Fruit fly (Drosophila melanogaster) whole organism, wandering third instar larva: Measurements from ENCODE around the gene Med.

Experiments
- Abd-B ChIP-seq: fragments of >200 bp; optimal IDR thresholded peaks from 2 replicates; lab custom pipeline; 2017; ENCODE audit warnings: missing biosample characterization, missing genetic modification characterization
- CG32264 ChIP-seq: fragments of 200-800 bp; sonication (Bioruptor generic); optimal IDR thresholded peaks from 2 replicates; lab custom pipeline; 2016; ENCODE audit warnings: missing biosample characterization, missing genetic modification characterization
- CG9705 ChIP-seq: fragments of 200-800 bp; sonication (Bioruptor generic); optimal IDR thresholded peaks from 2 replicates; lab custom pipeline; 2018; ENCODE audit warnings: missing biosample characterization, mild to moderate bottlenecking, missing genetic modification characterization
- CrebA ChIP-seq: fragments of 200-800 bp; sonication (Bioruptor generic); optimal IDR thresholded peaks from 2 replicates; lab custom pipeline; 2016; ENCODE audit warnings: missing biosample characterization, mild to moderate bottlenecking, missing genetic modification characterization, borderline replicate concordance
- Dfd ChIP-seq: fragments of >200 bp; optimal IDR thresholded peaks from 2 replicates; lab custom pipeline; 2017; ENCODE audit warnings: missing biosample characterization, missing genetic modification characterization
- Dif ChIP-seq: fragments of 200-275, 200-300 bp; sonication (Bioruptor generic); optimal IDR thresholded peaks from 2 replicates; lab custom pipeline; 2018; ENCODE audit warnings: missing biosample characterization, missing genetic modification characterization; ENCODE audit not compliant: partially characterized antibody
- GATAd ChIP-seq: sonication (Bioruptor generic); optimal IDR thresholded peaks from 2 replicates; lab custom pipeline; 2016; ENCODE audit warnings: missing biosample characterization, missing genetic modification characterization
- HLH106 ChIP-seq: fragments of 200-800 bp; optimal IDR thresholded peaks from 3 replicates; lab custom pipeline; 2019; ENCODE audit warnings: missing biosample characterization, mild to moderate bottlenecking, missing genetic modification characterization, moderate library complexity
- Hnf4 ChIP-seq: fragments of 200-800 bp; sonication (Bioruptor generic); optimal IDR thresholded peaks from 2 replicates; lab custom pipeline; 2016; ENCODE audit warnings: missing biosample characterization, mild to moderate bottlenecking, missing genetic modification characterization
- Hr78 ChIP-seq: fragments of >200 bp; optimal IDR thresholded peaks from 2 replicates; lab custom pipeline; 2017; ENCODE audit warnings: missing biosample characterization, missing genetic modification characterization
- Hr83 ChIP-seq: fragments of 200-300 bp; sonication (Bioruptor generic); optimal IDR thresholded peaks from 2 replicates; lab custom pipeline; 2016; ENCODE audit warnings: missing biosample characterization, mild to moderate bottlenecking, missing genetic modification characterization, moderate library complexity; ENCODE audit not compliant: poor library complexity, severe bottlenecking
- Jra ChIP-seq: sonication (Bioruptor generic); optimal IDR thresholded peaks from 2 replicates; lab custom pipeline; 2016; ENCODE audit warnings: missing biosample characterization, missing genetic modification characterization
- Mio ChIP-seq: sonication (Bioruptor generic); optimal IDR thresholded peaks from 2 replicates; lab custom pipeline; 2016; ENCODE audit warnings: missing biosample characterization, missing genetic modification characterization
- Myc ChIP-seq: fragments of >200 bp; optimal IDR thresholded peaks from 2 replicates; lab custom pipeline; 2017
- N ChIP-seq: fragments of >200 bp; optimal IDR thresholded peaks from 2 replicates; lab custom pipeline; 2018; ENCODE audit warnings: missing biosample characterization, missing external identifiers, missing genetic modification characterization
- OdsH ChIP-seq: fragments of 200-800 bp; sonication (Bioruptor generic); optimal IDR thresholded peaks from 2 replicates; lab custom pipeline; 2016; ENCODE audit warnings: missing biosample characterization, mild to moderate bottlenecking, missing genetic modification characterization
- Rel ChIP-seq, 2 experiments: fragments of 200-800 bp; sonication (Bioruptor generic) in 1 of 2; optimal IDR thresholded peaks; 2 replicates in 1 of 2; 3 replicates in 1 of 2; lab custom pipeline; 2016 to 2019; ENCODE audit warnings: mild to moderate bottlenecking in 2 of 2, missing biosample characterization in 2 of 2, missing genetic modification characterization in 2 of 2, moderate library complexity in 1 of 2
- Sp1 ChIP-seq: fragments of 200-800 bp; sonication (Bioruptor generic); optimal IDR thresholded peaks from 3 replicates; lab custom pipeline; 2019; ENCODE audit warnings: missing biosample characterization, mild to moderate bottlenecking, missing genetic modification characterization, moderate library complexity
- Vsx2 ChIP-seq: fragments of 200-300, 225-300 bp; sonication (Bioruptor generic); optimal IDR thresholded peaks from 2 replicates; lab custom pipeline; 2018; ENCODE audit warnings: missing biosample characterization, missing genetic modification characterization; ENCODE audit not compliant: partially characterized antibody
- br ChIP-seq: fragments of 200-800 bp; sonication (Bioruptor generic); optimal IDR thresholded peaks from 2 replicates; lab custom pipeline; 2016; ENCODE audit warnings: missing biosample characterization, missing genetic modification characterization
- brk ChIP-seq: fragments of 200-800 bp; sonication (Bioruptor generic); optimal IDR thresholded peaks from 2 replicates; lab custom pipeline; 2016; ENCODE audit warnings: missing biosample characterization, mild to moderate bottlenecking, missing genetic modification characterization
- dl ChIP-seq, 2 experiments: fragments of 175-275, 200-275 bp in 1 of 2; fragments of 200-275 bp in 1 of 2; sonication (Bioruptor generic); optimal IDR thresholded peaks; lab custom pipeline; 2018; ENCODE audit warnings: mild to moderate bottlenecking in 2 of 2, missing biosample characterization in 2 of 2, missing genetic modification characterization in 2 of 2, moderate library complexity in 2 of 2; ENCODE audit not compliant: partially characterized antibody in 2 of 2, insufficient read depth in 1 of 2
- dmrt93B ChIP-seq: fragments of 200-800 bp; sonication (Bioruptor generic); optimal IDR thresholded peaks from 2 replicates; lab custom pipeline; 2018; ENCODE audit warnings: missing biosample characterization, mild to moderate bottlenecking, missing genetic modification characterization
- dsf ChIP-seq: sonication (Bioruptor generic); optimal IDR thresholded peaks from 2 replicates; lab custom pipeline; 2016; ENCODE audit warnings: missing biosample characterization, missing genetic modification characterization, borderline replicate concordance
- ey ChIP-seq: fragments of 200-800 bp; sonication (Bioruptor generic); optimal IDR thresholded peaks from 2 replicates; lab custom pipeline; 2016; ENCODE audit warnings: missing biosample characterization, missing genetic modification characterization
- foxo ChIP-seq, 2 experiments: fragments of 200-800 bp; sonication (Bioruptor generic); optimal IDR thresholded peaks; 2 replicates in 1 of 2; 3 replicates in 1 of 2; lab custom pipeline; 2016 to 2017; ENCODE audit warnings: missing biosample characterization in 2 of 2, missing genetic modification characterization in 2 of 2
- fru ChIP-seq: fragments of 200-800 bp; sonication (Bioruptor generic); optimal IDR thresholded peaks from 3 replicates; lab custom pipeline; 2016; ENCODE audit warnings: missing biosample characterization, mild to moderate bottlenecking, missing genetic modification characterization
- h ChIP-seq: fragments of 200-800 bp; sonication (Bioruptor generic); optimal IDR thresholded peaks from 3 replicates; lab custom pipeline; 2016; ENCODE audit warnings: missing biosample characterization, mild to moderate bottlenecking, missing genetic modification characterization
- jim ChIP-seq: fragments of 175-275, 200-325 bp; sonication (Bioruptor generic); optimal IDR thresholded peaks from 2 replicates; lab custom pipeline; 2016; ENCODE audit warnings: missing biosample characterization, mild to moderate bottlenecking, missing genetic modification characterization
- lola ChIP-seq: fragments of >200 bp; optimal IDR thresholded peaks from 2 replicates; lab custom pipeline; 2017; ENCODE audit warnings: missing biosample characterization, missing genetic modification characterization
- pan ChIP-seq: fragments of >200 bp; optimal IDR thresholded peaks from 2 replicates; lab custom pipeline; 2017
- psq ChIP-seq: fragments of 200-800 bp; sonication (Bioruptor generic); optimal IDR thresholded peaks from 3 replicates; lab custom pipeline; 2017; ENCODE audit warnings: missing biosample characterization, mild to moderate bottlenecking, missing genetic modification characterization, moderate library complexity
- rgr ChIP-seq: fragments of 200-800 bp; sonication (Bioruptor generic); optimal IDR thresholded peaks from 3 replicates; lab custom pipeline; 2016; ENCODE audit warnings: missing biosample characterization, mild to moderate bottlenecking, missing genetic modification characterization
- sage ChIP-seq: fragments of 200-800 bp; sonication (Bioruptor generic); optimal IDR thresholded peaks from 2 replicates; lab custom pipeline; 2016; ENCODE audit warnings: missing biosample characterization, mild to moderate bottlenecking, missing genetic modification characterization
- sv ChIP-seq: fragments of 200-800 bp; sonication (Bioruptor generic); optimal IDR thresholded peaks from 3 replicates; lab custom pipeline; 2016; ENCODE audit warnings: missing biosample characterization, missing genetic modification characterization
- tai ChIP-seq: sonication (Bioruptor generic); optimal IDR thresholded peaks from 2 replicates; lab custom pipeline; 2016; ENCODE audit warnings: missing biosample characterization, missing genetic modification characterization
- usp ChIP-seq: fragments of >200 bp; optimal IDR thresholded peaks from 2 replicates; lab custom pipeline; 2017; ENCODE audit warnings: missing biosample characterization, missing genetic modification characterization
- woc ChIP-seq: sonication (Bioruptor generic); optimal IDR thresholded peaks from 2 replicates; lab custom pipeline; 2016; ENCODE audit warnings: missing biosample characterization, mild to moderate bottlenecking, missing genetic modification characterization

Gene Med

DNA sequence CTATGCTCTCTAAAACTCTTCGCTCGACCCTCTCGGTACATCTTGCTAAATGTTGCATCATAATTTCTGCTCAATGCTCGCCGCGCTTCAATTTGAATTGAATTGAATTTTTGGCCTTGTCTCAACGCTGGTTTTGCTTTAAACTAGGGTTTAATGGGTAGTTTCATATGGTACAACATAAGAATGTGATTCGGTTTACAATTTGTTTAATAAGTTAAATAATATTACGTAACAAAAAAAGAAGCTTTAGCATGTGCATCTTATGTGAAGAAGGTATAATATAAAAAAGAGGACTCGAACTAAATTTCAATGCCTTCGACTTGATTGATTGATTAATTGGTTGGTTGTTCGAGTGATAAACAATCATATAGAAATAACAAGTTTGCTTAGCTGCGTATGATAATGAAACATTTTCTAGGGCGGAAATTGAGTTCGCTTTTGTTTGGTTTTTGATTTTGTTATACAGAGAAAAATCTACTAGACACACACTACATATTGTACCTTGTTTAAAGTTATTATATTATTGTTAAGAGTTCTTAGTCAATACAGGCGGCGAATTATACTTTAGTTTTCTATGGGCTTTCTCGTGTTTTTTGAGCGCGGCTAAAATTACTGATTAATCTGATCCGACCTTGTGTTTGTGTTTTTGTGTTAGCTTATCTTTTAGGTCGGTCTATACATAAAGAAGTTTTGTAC, 13.0 kb upstream of the Med start:
- TF ChIP-seq lola (no peak), fru (no peak), Rel (GFP tag; optimal IDR thresholded peaks at IDR 0.05; lab: Kevin White, UChicago) (no peak), Rel (tag; optimal IDR thresholded peaks at IDR 0.05; lab: Kevin White, UChicago) (no peak), CG9705 (no peak), N (no peak), dl (GFP tag; optimal IDR thresholded peaks at IDR 0.05; lab: Kevin White, UChicago; ENCODE audit: insufficient read depth in 1 of 2, partially characterized antibody in 2 of 2) (no peak), Sp1 (no peak), ey (GFP tag; lab: Kevin White, UChicago) (no peak), dmrt93B (GFP tag; lab: Kevin White, UChicago) (no peak), br (GFP tag; lab: Kevin White, UChicago) (no peak), dsf (GFP tag; lab: Kevin White, UChicago) (no peak), Dfd (GFP tag; lab: Kevin White, UChicago) (no peak), Vsx2 (GFP tag; lab: Kevin White, UChicago) (no peak), sage (GFP tag; lab: Kevin White, UChicago) (no peak), HLH106 (no peak), pan (no peak), brk (GFP tag; lab: Kevin White, UChicago) (no peak), CrebA (no peak), OdsH (no peak)

DNA sequence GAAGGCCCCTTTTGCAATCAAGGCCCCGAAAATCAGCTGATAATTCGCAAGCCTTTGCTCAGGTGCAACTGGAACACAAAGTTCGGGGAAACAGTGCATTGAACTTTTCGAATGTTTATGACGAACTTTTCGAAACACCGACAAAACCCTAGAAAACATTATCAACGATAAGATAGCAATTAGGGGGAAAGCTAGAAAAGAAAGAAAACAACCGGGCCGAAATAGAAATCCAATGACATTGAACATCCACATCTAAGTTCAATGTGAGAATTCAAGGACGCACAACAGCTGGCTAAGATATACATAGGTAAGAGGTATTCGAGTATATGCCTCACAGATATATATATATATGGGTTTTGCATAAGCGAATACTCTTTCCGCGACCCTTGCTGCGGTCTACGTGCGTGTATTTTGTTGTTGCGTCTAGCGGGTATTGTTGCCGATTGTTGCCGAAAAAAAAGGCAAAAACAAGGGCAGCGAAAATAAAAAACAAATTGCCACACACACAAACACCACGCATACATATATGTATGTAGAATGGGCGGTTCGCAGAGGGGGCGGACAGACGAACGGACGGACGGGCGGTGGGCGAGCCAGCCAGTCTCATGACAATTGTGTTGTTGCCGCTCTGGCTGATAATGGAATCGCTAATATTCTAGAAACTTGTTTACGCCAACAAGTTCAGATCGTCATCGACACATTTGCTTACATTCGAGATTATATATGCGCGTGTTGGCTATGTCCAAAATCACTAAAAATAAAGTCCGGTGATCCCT, 11.1 kb upstream of the Med start:
- peak; percentile 23 for TF ChIP-seq Hr83 (GFP tag; lab: Kevin White, UChicago)
- no peak for TF ChIP-seq Jra (GFP tag; lab: Kevin White, UChicago)
- TF ChIP-seq foxo (GFP tag; optimal IDR thresholded peaks at IDR 0.05; lab: Kevin White, UChicago) = no peak
- TF ChIP-seq CrebA = no peak
- TF ChIP-seq Dfd (GFP tag; lab: Kevin White, UChicago) = no peak
- no peak for TF ChIP-seq psq (GFP tag; lab: Kevin White, UChicago)
- TF ChIP-seq sv (GFP tag; lab: Kevin White, UChicago) = no peak
- TF ChIP-seq Sp1 = peak; percentile 48
- TF ChIP-seq rgr (GFP tag; lab: Kevin White, UChicago) = no peak
- peak; percentile 69 for TF ChIP-seq br (GFP tag; lab: Kevin White, UChicago)
- TF ChIP-seq brk (GFP tag; lab: Kevin White, UChicago) = no peak
- no peak for TF ChIP-seq dmrt93B (GFP tag; lab: Kevin White, UChicago)
- no peak for TF ChIP-seq jim (GFP tag; lab: Kevin White, UChicago)
- no peak for TF ChIP-seq GATAd
- no peak for TF ChIP-seq lola
- TF ChIP-seq Hnf4 (GFP tag; lab: Kevin White, UChicago) = peak; percentile 44
- no peak for TF ChIP-seq tai
- TF ChIP-seq fru = no peak
- no peak for TF ChIP-seq Abd-B (GFP tag; lab: Kevin White, UChicago)
- TF ChIP-seq Vsx2 (GFP tag; lab: Kevin White, UChicago) = no peak
- peak; percentile 30 for TF ChIP-seq Rel (GFP tag; optimal IDR thresholded peaks at IDR 0.05; lab: Kevin White, UChicago)
- TF ChIP-seq Rel (tag; optimal IDR thresholded peaks at IDR 0.05; lab: Kevin White, UChicago) = no peak
- TF ChIP-seq Hr78 = no peak
- TF ChIP-seq Dif (GFP tag; lab: Kevin White, UChicago) = no peak
- TF ChIP-seq dl (GFP tag; optimal IDR thresholded peaks at IDR 0.05; lab: Kevin White, UChicago; ENCODE audit: insufficient read depth in 1 of 2, partially characterized antibody in 2 of 2) = no peak
- no peak for TF ChIP-seq usp (GFP tag; lab: Kevin White, UChicago)
- TF ChIP-seq ey (GFP tag; lab: Kevin White, UChicago) = no peak
- peak; percentile 35 for TF ChIP-seq h (GFP tag; lab: Kevin White, UChicago)
- TF ChIP-seq pan = no peak
- TF ChIP-seq Myc (lab: Kevin White, UChicago) = no peak
- TF ChIP-seq N = no peak
- no peak for TF ChIP-seq CG32264 (GFP tag; lab: Kevin White, UChicago)
- no peak for TF ChIP-seq Mio
- no peak for TF ChIP-seq woc (GFP tag; lab: Kevin White, UChicago)
- TF ChIP-seq sage (GFP tag; lab: Kevin White, UChicago) = peak; percentile 43
- no peak for TF ChIP-seq dsf (GFP tag; lab: Kevin White, UChicago)
- no peak for TF ChIP-seq CG9705
- TF ChIP-seq HLH106 = no peak
- TF ChIP-seq OdsH = no peak
